Worm (Caenorhabditis elegans): ENCODE data around the gene lgc-5.

ce11 chrIV:8359716-8360407 is 17.4 kb downstream of the lgc-5 start, which contains the start of gene D2096.5:
- TF ChIP-seq ama-1 (optimal IDR thresholded peaks at IDR 0.05) (no peak), hnd-1 (tag; optimal IDR thresholded peaks at IDR 0.05) (no peak), F13C5.2 (tag; optimal IDR thresholded peaks at IDR 0.05) (no peak), ets-7 (tag; optimal IDR thresholded peaks at IDR 0.05) (no peak), aly-1 (tag; optimal IDR thresholded peaks at IDR 0.05) (no peak), ceh-36 (tag; optimal IDR thresholded peaks at IDR 0.05) (no peak)
